Worm (Caenorhabditis elegans): Measurements from ENCODE around the gene Y60A3A.16.

DNA sequence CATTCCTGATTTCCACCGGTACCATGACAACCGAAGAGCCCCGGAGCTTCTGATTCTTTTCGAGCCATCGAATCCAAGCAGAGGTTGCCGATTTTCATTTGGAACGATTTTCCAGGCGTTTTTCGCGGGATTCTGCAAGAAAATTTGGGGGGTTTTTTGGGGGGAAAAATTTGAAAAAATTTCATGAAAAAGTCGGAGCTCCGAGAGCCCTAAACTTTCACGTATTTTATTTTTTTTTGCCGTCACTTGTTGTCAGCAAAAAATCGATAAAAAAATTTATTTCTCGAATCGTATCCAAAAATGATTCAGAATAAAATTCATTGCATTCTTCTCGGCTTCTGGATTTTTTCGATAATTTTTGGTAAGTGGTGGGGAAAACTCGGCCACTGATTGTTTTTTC is 39.6 kb downstream of the Y60A3A.16 start, which contains the start of gene Y116F11B.13:
- no peak for TF ChIP-seq cog-1 (tag; optimal IDR thresholded peaks at IDR 0.05)
- no peak for TF ChIP-seq ref-1 (GFP tag; conservative IDR thresholded peaks at IDR 0.05)
- TF ChIP-seq med-1 (GFP tag; optimal IDR thresholded peaks at IDR 0.05; ENCODE audit: insufficient read depth): no peak
- no peak for TF ChIP-seq T22C8.4 (GFP tag; IDR thresholded peaks at IDR 0.05)
- no peak for TF ChIP-seq flt-1 (GFP tag; IDR thresholded peaks at IDR 0.05)
- no peak for TF ChIP-seq klf-2 (GFP tag; conservative IDR thresholded peaks at IDR 0.05)
- no peak for TF ChIP-seq ztf-29 (GFP tag; IDR thresholded peaks at IDR 0.05)
